Fruit fly (Drosophila melanogaster) whole organism, embryonic: ENCODE measurements around the gene CG10508.
A peak's percentile ranks its signal among the peaks of the same experiment; 100 is the strongest.

Experiments used
- Awh ChIP-seq: fragments of 200-800 bp; sonication (Bioruptor generic); IDR thresholded peaks from 2 replicates; pipeline ENCODE4, ENCODE4 v1.3.6; 2022; ENCODE audit warnings: missing biosample characterization, missing genetic modification characterization
- CG10209 ChIP-seq: fragments of 200-800 bp; sonication (Bioruptor generic); optimal IDR thresholded peaks from 3 replicates; lab custom pipeline; 2017; ENCODE audit warnings: missing biosample characterization, mild to moderate bottlenecking, missing genetic modification characterization, missing genetic modification reagents
- CG10321 ChIP-seq: fragments of 200-800 bp; sonication (Bioruptor generic); IDR thresholded peaks from 2 replicates; pipeline ENCODE4 v1.3.6; 2022; ENCODE audit warnings: missing biosample characterization, missing genetic modification characterization
- CG10366 ChIP-seq: fragments of 200-800 bp; sonication (Bioruptor generic); IDR thresholded peaks from 2 replicates; pipeline ENCODE4 v1.3.6; 2022; ENCODE audit warnings: missing biosample characterization, missing genetic modification characterization
- CG12155 ChIP-seq: fragments of 200-800 bp; sonication (Bioruptor generic); optimal IDR thresholded peaks from 3 replicates; lab custom pipeline; 2016; ENCODE audit warnings: missing biosample characterization, missing genetic modification characterization
- CG1233 ChIP-seq: fragments of 200-800 bp; sonication (Bioruptor generic); optimal IDR thresholded peaks from 4 replicates; lab custom pipeline; 2018; ENCODE audit warnings: missing biosample characterization, mild to moderate bottlenecking, missing genetic modification characterization
- CG12769 ChIP-seq: fragments of 200-800 bp; sonication (Bioruptor generic); optimal IDR thresholded peaks from 2 replicates; lab custom pipeline; 2019; ENCODE audit warnings: missing biosample characterization, mild to moderate bottlenecking, missing genetic modification characterization, moderate library complexity
- CG13775 ChIP-seq: fragments of 200-800 bp; sonication (Bioruptor generic); optimal IDR thresholded peaks from 3 replicates; lab custom pipeline; 2017; ENCODE audit warnings: missing biosample characterization, mild to moderate bottlenecking, missing genetic modification characterization
- CG14050 ChIP-seq: fragments of 200-800 bp; sonication (Bioruptor generic); IDR thresholded peaks from 3 replicates; pipeline ENCODE4 v1.3.6; 2022; ENCODE audit warnings: missing biosample characterization, missing genetic modification characterization
- CG14860 ChIP-seq: fragments of 200-800 bp; sonication (Bioruptor generic); IDR thresholded peaks from 3 replicates; pipeline ENCODE4 v1.3.6; 2022; ENCODE audit warnings: missing biosample characterization, missing genetic modification characterization; ENCODE audit not compliant: partially characterized antibody
- CG15011 ChIP-seq: fragments of 200-800 bp; sonication (Bioruptor generic); optimal IDR thresholded peaks from 3 replicates; lab custom pipeline; 2018; ENCODE audit warnings: missing biosample characterization, mild to moderate bottlenecking, missing genetic modification characterization
- CG15514 ChIP-seq: fragments of 200-800 bp; sonication (Bioruptor generic); optimal IDR thresholded peaks from 3 replicates; lab custom pipeline; 2017; ENCODE audit warnings: missing biosample characterization, missing genetic modification characterization, mild to moderate bottlenecking, moderate library complexity, missing genetic modification reagents
- CG17912 ChIP-seq: fragments of 200-800 bp; sonication (Bioruptor generic); optimal IDR thresholded peaks from 2 replicates; lab custom pipeline; 2018; ENCODE audit warnings: missing biosample characterization, mild to moderate bottlenecking, missing genetic modification characterization
- CG2120 ChIP-seq: fragments of 200-800 bp; sonication (Bioruptor generic); optimal IDR thresholded peaks from 3 replicates; lab custom pipeline; 2016; ENCODE audit warnings: missing biosample characterization, missing genetic modification characterization
- CG2678 ChIP-seq: fragments of 200-800 bp; sonication (Bioruptor generic); optimal IDR thresholded peaks from 3 replicates; lab custom pipeline; 2019; ENCODE audit warnings: missing biosample characterization, mild to moderate bottlenecking, missing genetic modification characterization, moderate library complexity
- CG32532 ChIP-seq: fragments of 200-800 bp; sonication (Bioruptor generic); IDR thresholded peaks from 2 replicates; pipeline ENCODE4 v1.3.6; 2022; ENCODE audit warnings: missing biosample characterization, missing genetic modification characterization
- CG3407 ChIP-seq: fragments of 200-800 bp; sonication (Bioruptor generic); optimal IDR thresholded peaks from 2 replicates; lab custom pipeline; 2018; ENCODE audit warnings: missing biosample characterization, mild to moderate bottlenecking, missing genetic modification characterization
- CG3726 ChIP-seq: fragments of 200-800 bp; sonication (Bioruptor generic); IDR thresholded peaks from 3 replicates; pipeline ENCODE4, ENCODE4 v1.3.6; 2022; ENCODE audit warnings: missing biosample characterization, missing genetic modification characterization
- CG43689 ChIP-seq: fragments of 200-800 bp; sonication (Bioruptor generic); IDR thresholded peaks from 2 replicates; pipeline ENCODE4 v1.3.6; 2022; ENCODE audit warnings: missing biosample characterization, missing genetic modification characterization
- CG6683 ChIP-seq: fragments of 200-800 bp; sonication (Bioruptor generic); optimal IDR thresholded peaks from 2 replicates; lab custom pipeline; 2017; ENCODE audit warnings: missing biosample characterization, mild to moderate bottlenecking, missing genetic modification characterization, missing genetic modification reagents
- CG7271 ChIP-seq: fragments of 200-800 bp; sonication (Bioruptor generic); optimal IDR thresholded peaks from 2 replicates; lab custom pipeline; 2018; ENCODE audit warnings: missing biosample characterization, mild to moderate bottlenecking, missing genetic modification characterization, moderate library complexity
- CG8281 ChIP-seq: fragments of 200-800 bp; sonication (Bioruptor generic); optimal IDR thresholded peaks from 2 replicates; lab custom pipeline; 2018; ENCODE audit warnings: missing biosample characterization, mild to moderate bottlenecking, missing genetic modification characterization, moderate library complexity
- CG9727 ChIP-seq: fragments of 200-800 bp; sonication (Bioruptor generic); optimal IDR thresholded peaks from 3 replicates; lab custom pipeline; 2017; ENCODE audit warnings: missing biosample characterization, mild to moderate bottlenecking, missing genetic modification characterization
- CG9932 ChIP-seq: fragments of 200-800 bp; sonication (Bioruptor generic); IDR thresholded peaks from 2 replicates; pipeline ENCODE4 v1.3.6; 2022; ENCODE audit warnings: missing biosample characterization, missing genetic modification characterization
- Dad ChIP-seq: fragments of 200-800 bp; sonication (Bioruptor generic); optimal IDR thresholded peaks from 3 replicates; lab custom pipeline; 2016; ENCODE audit warnings: missing biosample characterization, missing genetic modification characterization
- Fer2 ChIP-seq: fragments of 200-800 bp; sonication (Bioruptor generic); optimal IDR thresholded peaks from 2 replicates; lab custom pipeline; 2018; ENCODE audit warnings: missing biosample characterization, mild to moderate bottlenecking, missing genetic modification characterization, moderate library complexity
- Fer3 ChIP-seq: fragments of 200-800 bp; sonication (Bioruptor generic); optimal IDR thresholded peaks from 2 replicates; lab custom pipeline; 2018; ENCODE audit warnings: missing biosample characterization, mild to moderate bottlenecking, missing genetic modification characterization, moderate library complexity
- al ChIP-seq: fragments of 200-800 bp; sonication (Bioruptor generic); IDR thresholded peaks from 2 replicates; pipeline ENCODE4 v1.3.6; 2022; ENCODE audit warnings: missing biosample characterization, missing genetic modification characterization
- ase ChIP-seq: fragments of 200-800 bp; sonication (Bioruptor generic); IDR thresholded peaks from 3 replicates; pipeline ENCODE4 v1.3.6; 2022; ENCODE audit warnings: missing biosample characterization, missing genetic modification characterization
- az2 ChIP-seq: fragments of 200-800 bp; sonication (Bioruptor generic); optimal IDR thresholded peaks from 3 replicates; lab custom pipeline; 2016; ENCODE audit warnings: missing biosample characterization, missing genetic modification characterization
- bab2 ChIP-seq: fragments of 200-800 bp; sonication (Bioruptor generic); optimal IDR thresholded peaks from 2 replicates; lab custom pipeline; 2016; ENCODE audit warnings: missing biosample characterization, missing genetic modification characterization
- bowl ChIP-seq: fragments of 200-800 bp; sonication (Bioruptor generic); IDR thresholded peaks from 2 replicates; pipeline ENCODE4 v1.3.6; 2022; ENCODE audit warnings: missing biosample characterization, missing genetic modification characterization
- chinmo ChIP-seq: fragments of 200-800 bp; sonication (Bioruptor generic); IDR thresholded peaks from 4 replicates; pipeline ENCODE4 v1.3.6; 2022; ENCODE audit warnings: missing biosample characterization, missing genetic modification characterization; ENCODE audit not compliant: partially characterized antibody
- dmrt11E ChIP-seq: fragments of 200-800 bp; sonication (Bioruptor generic); optimal IDR thresholded peaks from 3 replicates; lab custom pipeline; 2018; ENCODE audit warnings: missing biosample characterization, mild to moderate bottlenecking, missing genetic modification characterization, moderate library complexity
- eve ChIP-seq, 2 experiments: fragments of >200 bp; optimal IDR thresholded peaks; 2 replicates each; lab custom pipeline; 2017; ENCODE audit warnings: missing biosample characterization in 2 of 2, missing genetic modification characterization in 2 of 2
- gcm ChIP-seq: fragments of 200-800 bp; sonication (Bioruptor generic); optimal IDR thresholded peaks from 2 replicates; lab custom pipeline; 2019; ENCODE audit warnings: missing biosample characterization, mild to moderate bottlenecking, missing genetic modification characterization, moderate library complexity
- kni ChIP-seq: fragments of 200-800 bp; sonication (Bioruptor generic); optimal IDR thresholded peaks from 3 replicates; lab custom pipeline; 2017; ENCODE audit warnings: mild to moderate bottlenecking, missing biosample characterization, missing genetic modification reagents, missing genetic modification characterization
- lov ChIP-seq, 2 experiments: fragments of 200-800 bp in 1 of 2; fragments of >200 bp in 1 of 2; sonication (Bioruptor generic) in 1 of 2; IDR thresholded peaks in 1 of 2; optimal IDR thresholded peaks in 1 of 2; 2 replicates in 1 of 2; 3 replicates in 1 of 2; pipeline versions ENCODE4 v1.3.6 to Lab custom; 2017 to 2022; ENCODE audit warnings: missing biosample characterization in 1 of 2, missing genetic modification characterization in 1 of 2
- mirr ChIP-seq: fragments of 200-800 bp; sonication (Bioruptor generic); optimal IDR thresholded peaks from 3 replicates; lab custom pipeline; 2018; ENCODE audit warnings: missing biosample characterization, mild to moderate bottlenecking, missing genetic modification characterization
- nerfin-1 ChIP-seq: fragments of 200-800 bp; sonication (Bioruptor generic); optimal IDR thresholded peaks from 3 replicates; lab custom pipeline; 2019; ENCODE audit warnings: missing biosample characterization, mild to moderate bottlenecking, missing genetic modification characterization, moderate library complexity
- p53 ChIP-seq: fragments of 200-800 bp; sonication (Bioruptor generic); optimal IDR thresholded peaks from 2 replicates; lab custom pipeline; 2016; ENCODE audit warnings: missing biosample characterization, missing genetic modification characterization
- pzg ChIP-seq: fragments of 200-800 bp; sonication (Bioruptor generic); optimal IDR thresholded peaks from 3 replicates; lab custom pipeline; 2018; ENCODE audit warnings: missing biosample characterization, mild to moderate bottlenecking, missing genetic modification characterization, moderate library complexity
- rib ChIP-seq: fragments of 200-800 bp; sonication (Bioruptor generic); IDR thresholded peaks from 2 replicates; pipeline ENCODE4 v1.3.6; 2022; ENCODE audit warnings: missing biosample characterization, missing genetic modification characterization
- sim ChIP-seq: fragments of 200-800 bp; sonication (Bioruptor generic); IDR thresholded peaks from 2 replicates; pipeline ENCODE4 v1.3.6; 2022; ENCODE audit warnings: missing biosample characterization, missing genetic modification characterization
- slou ChIP-seq: fragments of 200-800 bp; sonication (Bioruptor generic); optimal IDR thresholded peaks from 3 replicates; lab custom pipeline; 2016; ENCODE audit warnings: missing biosample characterization, missing genetic modification characterization
- so ChIP-seq: fragments of 200-800 bp; sonication (Bioruptor generic); IDR thresholded peaks from 3 replicates; pipeline ENCODE4 v1.3.6; 2022; ENCODE audit warnings: missing biosample characterization, missing genetic modification characterization
- sug ChIP-seq: fragments of 200-800 bp; optimal IDR thresholded peaks from 2 replicates; lab custom pipeline; 2019; ENCODE audit warnings: missing biosample characterization, mild to moderate bottlenecking, missing genetic modification characterization, moderate library complexity
- vfl ChIP-seq: fragments of 200-800 bp; sonication (Bioruptor generic); optimal IDR thresholded peaks from 2 replicates; lab custom pipeline; 2016; ENCODE audit warnings: missing biosample characterization, missing genetic modification characterization

The CG10508 gene

dm6 chr3L:21204581-21205495, 5.2 kb upstream of the CG10508 start (continued):
- TF ChIP-seq p53 (GFP tag; lab: Kevin White, UChicago) (peak; percentile 4), nerfin-1 (tag; lab: Kevin White, UChicago) (no peak), bab2 (GFP tag; lab: Kevin White, UChicago) (peak; percentile 59), gcm (GFP tag; lab: Kevin White, UChicago) (no peak), chinmo (GFP tag; lab: Robert Waterston, UW) (peak; percentile 79; the same call in 2 of the 4 replicates), CG3726 (GFP tag; lab: Robert Waterston, UW) (no peak), az2 (GFP tag; lab: Kevin White, UChicago) (no peak), CG9727 (peak; percentile 61), CG15011 (GFP tag; lab: Kevin White, UChicago) (peak; percentile 29), CG1233 (peak; percentile 5), slou (no peak), sim (GFP tag; lab: Robert Waterston, UW) (no peak), CG14050 (no peak), Awh (no peak), CG17912 (no peak), Fer2 (tag; lab: Kevin White, UChicago) (peak; percentile 17), so (GFP tag; lab: Robert Waterston, UW) (peak; percentile 45; the same call in 1 of the 3 replicates), sug (tag; lab: Kevin White, UChicago) (peak; percentile 94), CG32532 (GFP tag; lab: Robert Waterston, UW) (peak; percentile 35; the same call in 1 of the 2 replicates), lov (optimal IDR thresholded peaks at IDR 0.05; lab: Kevin White, UChicago) (no peak), lov (GFP tag; IDR thresholded peaks at IDR 0.05; lab: Robert Waterston, UW) (no peak), vfl (GFP tag; lab: Kevin White, UChicago) (no peak), CG14860 (GFP tag; lab: Robert Waterston, UW) (no peak), CG6683 (GFP tag; lab: Kevin White, UChicago) (no peak), Fer3 (tag; lab: Kevin White, UChicago) (no peak), CG12155 (no peak), CG2678 (tag; lab: Kevin White, UChicago) (peak; percentile 52), mirr (GFP tag; lab: Kevin White, UChicago) (peak; percentile 39), CG10209 (GFP tag; lab: Kevin White, UChicago) (peak; percentile 37), CG3407 (GFP tag; lab: Kevin White, UChicago) (peak; percentile 2), CG13775 (GFP tag; lab: Kevin White, UChicago) (no peak), CG2120 (peak; percentile 47), kni (GFP tag; lab: Kevin White, UChicago) (no peak), CG8281 (tag; lab: Kevin White, UChicago) (no peak), CG43689 (GFP tag; lab: Robert Waterston, UW) (no peak), rib (GFP tag; lab: Robert Waterston, UW) (peak; percentile 78; the same call in 1 of the 2 replicates), dmrt11E (tag; lab: Kevin White, UChicago) (peak; percentile 45), CG10321 (GFP tag; lab: Robert Waterston, UW) (no peak), CG10366 (GFP tag; lab: Robert Waterston, UW) (no peak), CG12769 (tag; lab: Kevin White, UChicago) (peak; percentile 13), eve (GFP tag; optimal IDR thresholded peaks at IDR 0.05; lab: Kevin White, UChicago) (no peak), al (no peak), ase (no peak), bowl (GFP tag; lab: Robert Waterston, UW) (no peak), CG15514 (GFP tag; lab: Kevin White, UChicago) (peak; percentile 8), Dad (GFP tag; lab: Kevin White, UChicago) (peak; percentile 26), CG9932 (GFP tag; lab: Robert Waterston, UW) (no peak), CG7271 (tag; lab: Kevin White, UChicago) (no peak), pzg (GFP tag; lab: Kevin White, UChicago) (no peak)
